Fruit fly (Drosophila melanogaster): ENCODE data around the gene dan.

Gene dan

dm6 chr3R:25208042-25208766, 24.0 kb downstream of the dan start, which contains the start of gene Cad96Ca:
Gene Cad96Ca, minus strand, starts transcription at chr3R:25208283.
- TF ChIP-seq Jarid2 (GFP tag; optimal IDR thresholded peaks at IDR 0.05): peak; percentile 57
- 0 out of 3 replicates have a peak, but pooled peaks have one; percentile 6 for TF ChIP-seq ken (GFP tag; IDR thresholded peaks at IDR 0.05)
- TF ChIP-seq eve (GFP tag; optimal IDR thresholded peaks at IDR 0.05): no peak
- peak; percentile 65 for TF ChIP-seq CG11247 (GFP tag; IDR thresholded peaks at IDR 0.05)
- TF ChIP-seq vvl (GFP tag; IDR thresholded peaks at IDR 0.05): peak; percentile 53; the same call in 1 of the 2 replicates
- TF ChIP-seq Side (GFP tag; optimal IDR thresholded peaks at IDR 0.05): no peak
- TF ChIP-seq lilli (GFP tag; optimal IDR thresholded peaks at IDR 0.05): no peak
- TF ChIP-seq CG4730 (GFP tag; IDR thresholded peaks at IDR 0.05): no peak
- TF ChIP-seq nom (GFP tag; optimal IDR thresholded peaks at IDR 0.05): peak; percentile 46
- no peak for TF ChIP-seq Mrtf (GFP tag; IDR thresholded peaks at IDR 0.05)
- TF ChIP-seq Ets65A (GFP tag): no peak
- no peak for TF ChIP-seq vnd (GFP tag; IDR thresholded peaks at IDR 0.05; ENCODE audit: partially characterized antibody)
- no peak for TF ChIP-seq CG13424 (tag; optimal IDR thresholded peaks at IDR 0.05)
- no peak for TF ChIP-seq twi (tag; optimal IDR thresholded peaks at IDR 0.05)
- TF ChIP-seq MESR4 (GFP tag; optimal IDR thresholded peaks at IDR 0.05): no peak
- no peak for TF ChIP-seq Med (GFP tag)
- TF ChIP-seq CG10267 (tag; optimal IDR thresholded peaks at IDR 0.05): no peak
- TF ChIP-seq sob (GFP tag; IDR thresholded peaks at IDR 0.05): 0 out of 2 replicates have a peak, but pooled peaks have one; percentile 14
- TF ChIP-seq oc (tag; optimal IDR thresholded peaks at IDR 0.05): no peak
- TF ChIP-seq Trl (optimal IDR thresholded peaks at IDR 0.05): peak; percentile 90 to 92
- TF ChIP-seq Trl (GFP tag; optimal IDR thresholded peaks at IDR 0.05): no peak
- TF ChIP-seq CG3281 (GFP tag; optimal IDR thresholded peaks at IDR 0.05): no peak
- TF ChIP-seq lov (optimal IDR thresholded peaks at IDR 0.05): no peak
- TF ChIP-seq lov (GFP tag; IDR thresholded peaks at IDR 0.05): no peak
- no peak for TF ChIP-seq CG18599 (GFP tag; optimal IDR thresholded peaks at IDR 0.05)
- peak; percentile 4 for TF ChIP-seq CG17568 (GFP tag; optimal IDR thresholded peaks at IDR 0.05)
- TF ChIP-seq CG32532 (GFP tag; IDR thresholded peaks at IDR 0.05): peak; percentile 45; the same call in 1 of the 2 replicates
- no peak for TF ChIP-seq CG30403 (GFP tag; optimal IDR thresholded peaks at IDR 0.05)
- TF ChIP-seq bbx (GFP tag; IDR thresholded peaks at IDR 0.05; ENCODE audit: partially characterized antibody): 0 out of 2 replicates have a peak, but pooled peaks have one; percentile 18
- TF ChIP-seq zen2 (GFP tag; IDR thresholded peaks at IDR 0.05; ENCODE audit: partially characterized antibody): peak; percentile 40; the same call in 2 of the 3 replicates
- TF ChIP-seq Gsc (GFP tag; IDR thresholded peaks at IDR 0.05): no peak
- TF ChIP-seq btn (GFP tag; optimal IDR thresholded peaks at IDR 0.05): no peak
- 0 out of 4 replicates have a peak, but pooled peaks have one; percentile 36 for TF ChIP-seq chinmo (GFP tag; IDR thresholded peaks at IDR 0.05; ENCODE audit: partially characterized antibody)
- TF ChIP-seq Bgb (GFP tag; IDR thresholded peaks at IDR 0.05; ENCODE audit: partially characterized antibody): peak; percentile 17; the same call in 1 of the 2 replicates
- no peak for TF ChIP-seq fd64A (GFP tag; optimal IDR thresholded peaks at IDR 0.05)
- peak; percentile 52 for TF ChIP-seq sens (GFP tag)
- peak; percentile 66 for TF ChIP-seq yki (optimal IDR thresholded peaks at IDR 0.05)
- TF ChIP-seq CG12769 (tag; optimal IDR thresholded peaks at IDR 0.05): peak; percentile 93
- TF ChIP-seq CG18011 (GFP tag; optimal IDR thresholded peaks at IDR 0.05): peak; percentile 46
- TF ChIP-seq z (GFP tag; IDR thresholded peaks at IDR 0.05): peak; percentile 67; the same call in 1 of the 3 replicates
- no peak for TF ChIP-seq chif (GFP tag; optimal IDR thresholded peaks at IDR 0.05)

- TF ChIP-seq CG7357 (GFP tag; IDR thresholded peaks at IDR 0.05) (no peak), knrl (GFP tag; IDR thresholded peaks at IDR 0.05; ENCODE audit: partially characterized antibody) (no peak), CG14014 (GFP tag; IDR thresholded peaks at IDR 0.05) (0 out of 2 replicates have a peak, but pooled peaks have one; percentile 12), MTF-1 (GFP tag; optimal IDR thresholded peaks at IDR 0.05; ENCODE audit: borderline replicate concordance) (no peak), ara (GFP tag; IDR thresholded peaks at IDR 0.05) (no peak), sens (GFP tag) (peak; percentile 49), Dref (GFP tag; IDR thresholded peaks at IDR 0.05) (no peak), CG15269 (tag; optimal IDR thresholded peaks at IDR 0.05) (no peak), Lim3 (GFP tag; IDR thresholded peaks at IDR 0.05) (no peak), lov (optimal IDR thresholded peaks at IDR 0.05) (no peak), lov (GFP tag; IDR thresholded peaks at IDR 0.05) (no peak), zen (tag; optimal IDR thresholded peaks at IDR 0.05) (no peak), Sry-δ (GFP tag; optimal IDR thresholded peaks at IDR 0.05) (no peak), Awh (GFP tag; IDR thresholded peaks at IDR 0.05) (peak; percentile 62)
Observed at dm6 chr3R:25208767-25209075, 24.5 kb downstream of the dan start.

Data from whole organism, embryonic.